Worm (Caenorhabditis elegans): ENCODE data around the gene immp-1.
A peak's percentile ranks its signal among the peaks of the same experiment; 100 is the strongest.

immp-1 gene

DNA sequence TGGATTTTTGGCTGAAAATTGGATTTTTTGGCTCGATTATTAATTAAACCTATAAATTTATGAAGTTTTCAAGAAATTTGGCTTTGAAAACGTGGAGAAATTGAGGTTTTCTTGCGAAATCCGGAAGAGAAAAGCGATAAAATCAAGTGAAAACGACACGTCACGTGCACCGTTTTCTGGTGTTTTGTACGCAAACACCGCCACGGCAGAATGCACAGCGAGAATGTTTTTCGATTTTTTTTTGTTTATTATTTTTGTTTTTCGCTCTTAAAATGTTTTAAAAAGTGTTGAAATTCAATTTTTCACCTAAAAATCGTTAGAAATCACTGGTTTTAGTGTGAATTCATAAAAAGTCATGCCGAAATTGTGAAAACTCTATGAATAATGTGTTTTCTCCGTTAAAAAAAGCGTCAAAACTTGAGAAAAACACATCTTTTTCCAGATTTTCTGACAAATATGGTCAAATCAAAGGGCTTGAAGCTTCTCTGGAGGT lies at the start of gene immp-1:
TSS of gene immp-1 (plus strand) at position 443 of the 493 bp plus-strand sequence.
- TF ChIP-seq him-1 (tag; optimal IDR thresholded peaks at IDR 0.05) = no peak
- TF ChIP-seq dao-5 (tag; optimal IDR thresholded peaks at IDR 0.05) = no peak
- TF ChIP-seq W03F9.2 (tag; optimal IDR thresholded peaks at IDR 0.05) = no peak

DNA sequence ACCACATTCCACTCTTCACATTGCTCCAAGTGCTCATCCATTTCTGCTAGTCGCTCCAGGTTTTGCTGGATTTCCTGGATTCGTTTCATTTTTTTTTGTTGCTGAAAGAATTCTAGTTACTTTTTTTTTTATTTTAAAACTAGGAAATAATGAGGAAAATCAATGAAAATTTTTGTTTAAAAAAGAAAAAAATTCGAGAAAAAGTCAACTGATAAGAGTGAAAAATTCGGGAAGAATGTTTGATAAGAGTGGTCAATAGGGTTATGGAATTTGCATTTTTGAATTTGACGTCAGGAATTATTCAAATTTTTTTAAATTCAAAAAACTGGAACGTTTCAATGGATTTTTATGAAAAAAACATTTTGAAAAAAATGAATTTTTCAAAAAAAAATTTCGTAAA lies 48.2 kb upstream of the immp-1 start, which contains the start of gene Y41C4A.12:
TSS of gene Y41C4A.12 (minus strand) at position 101 of the 400 bp plus-strand sequence.
- TF ChIP-seq dao-5 (tag; optimal IDR thresholded peaks at IDR 0.05) = no peak
- TF ChIP-seq him-1 (tag; optimal IDR thresholded peaks at IDR 0.05) = no peak
- no peak for TF ChIP-seq W03F9.2 (tag; optimal IDR thresholded peaks at IDR 0.05)

DNA sequence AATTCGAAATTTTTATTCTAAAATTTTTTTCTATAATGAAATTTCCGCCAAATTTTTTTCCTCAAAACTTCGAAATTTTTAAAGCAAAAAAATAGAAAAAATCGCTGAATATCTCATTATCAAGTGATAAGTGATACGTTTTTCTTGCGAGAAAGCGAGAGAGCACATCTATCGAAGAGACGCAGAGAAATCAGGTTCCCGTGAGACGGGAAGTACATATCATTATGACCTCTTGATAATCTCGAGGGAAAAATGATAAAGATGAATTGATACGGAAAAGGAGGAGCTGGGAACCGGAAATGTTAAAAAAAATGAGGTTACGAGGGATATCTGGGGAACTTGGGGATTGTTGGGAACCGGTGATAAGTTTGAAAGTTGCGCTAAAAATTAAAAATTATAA lies 47.7 kb upstream of the immp-1 start:
- TF ChIP-seq him-1 (tag; optimal IDR thresholded peaks at IDR 0.05) = no peak
- TF ChIP-seq W03F9.2 (tag; optimal IDR thresholded peaks at IDR 0.05) = no peak
- no peak for TF ChIP-seq dao-5 (tag; optimal IDR thresholded peaks at IDR 0.05)

DNA sequence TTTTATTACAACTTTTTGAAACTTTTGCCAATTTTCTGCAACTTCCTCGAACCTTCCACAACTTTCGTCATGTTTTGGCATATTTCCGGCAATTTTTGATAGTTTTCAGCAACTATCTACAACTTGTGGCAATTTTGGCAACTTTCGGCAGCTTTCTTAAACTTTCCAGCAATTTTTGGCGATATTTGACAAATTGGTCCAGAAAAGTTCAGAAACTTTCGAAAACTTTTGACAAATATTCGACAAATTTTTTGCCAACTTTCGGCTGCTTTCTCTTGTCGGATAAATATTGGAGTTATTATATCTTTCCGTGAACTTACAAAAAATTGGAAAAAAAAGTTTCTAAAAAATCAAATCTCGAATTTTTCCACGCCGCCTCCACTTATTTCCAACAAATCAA lies 44.4 kb upstream of the immp-1 start, which contains the start of gene Y41C4A.18:
TSS of gene Y41C4A.18 (plus strand) at position 301 of the 400 bp plus-strand sequence.
- TF ChIP-seq him-1 (tag; optimal IDR thresholded peaks at IDR 0.05) (no peak), W03F9.2 (tag; optimal IDR thresholded peaks at IDR 0.05) (no peak), dao-5 (tag; optimal IDR thresholded peaks at IDR 0.05) (no peak)

DNA sequence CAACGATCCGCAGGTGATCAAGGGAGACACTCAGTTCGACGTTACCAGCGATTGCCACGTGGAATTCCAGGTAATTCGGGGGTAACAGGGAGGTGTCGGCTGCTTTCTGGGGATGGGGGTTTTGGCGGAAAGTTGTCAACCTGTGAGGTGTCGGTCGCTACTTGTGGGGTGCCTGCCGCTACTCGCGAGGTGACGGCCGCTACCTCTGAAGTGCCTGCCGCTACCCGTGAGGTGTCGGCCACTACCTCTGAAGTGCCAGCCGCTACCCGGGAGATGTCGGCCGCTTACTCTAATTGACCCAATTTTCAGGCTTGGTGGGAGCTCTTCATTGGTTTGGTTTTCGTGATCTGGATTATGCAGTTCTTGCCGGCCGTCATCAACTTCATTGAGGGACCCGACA lies 43.9 kb upstream of the immp-1 start:
- TF ChIP-seq W03F9.2 (tag; optimal IDR thresholded peaks at IDR 0.05) = no peak
- TF ChIP-seq dao-5 (tag; optimal IDR thresholded peaks at IDR 0.05) = no peak
- TF ChIP-seq him-1 (tag; optimal IDR thresholded peaks at IDR 0.05) = no peak

DNA sequence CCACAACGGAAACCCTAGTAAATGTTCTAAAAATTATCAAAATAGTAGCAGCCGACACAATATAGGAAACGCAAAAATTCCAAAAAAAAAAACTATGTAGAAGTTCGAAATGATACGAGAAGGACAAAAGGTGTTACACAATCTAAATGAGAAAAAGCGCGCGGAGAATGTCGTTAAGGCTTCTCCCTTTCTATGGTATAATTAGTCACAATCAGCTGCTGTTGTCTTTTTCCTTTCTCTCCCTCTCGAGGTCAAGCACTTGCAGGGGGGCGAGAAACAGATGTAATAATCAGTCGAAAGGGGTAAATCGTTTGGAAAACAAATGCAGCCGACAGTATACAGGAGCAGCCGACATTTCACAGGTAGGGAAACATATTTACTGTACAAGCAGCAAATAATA lies 43.3 kb upstream of the immp-1 start:
- TF ChIP-seq him-1 (tag; optimal IDR thresholded peaks at IDR 0.05) (no peak), W03F9.2 (tag; optimal IDR thresholded peaks at IDR 0.05) (no peak), dao-5 (tag; optimal IDR thresholded peaks at IDR 0.05) (no peak)

DNA sequence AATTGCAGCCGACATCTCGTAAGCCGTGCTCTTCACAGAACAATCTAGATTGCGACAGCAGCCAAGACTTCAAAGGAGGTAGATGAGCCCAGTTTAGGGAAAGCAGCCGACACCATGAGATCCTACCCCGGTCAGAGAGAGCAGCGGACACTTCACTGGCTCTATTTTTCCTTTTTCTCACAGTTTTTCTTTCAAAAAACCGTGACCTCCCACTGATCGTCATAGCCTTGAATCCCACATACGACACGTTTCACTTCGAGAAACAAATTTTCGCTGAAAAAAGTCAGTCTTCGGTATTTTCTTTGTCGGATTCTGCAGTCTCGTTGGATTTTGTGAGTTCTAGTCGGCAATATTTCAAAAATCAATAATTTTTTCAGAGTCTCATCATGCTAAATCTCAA lies 42.7 kb upstream of the immp-1 start, which contains the start of gene Y41C4A.21:
TSS of gene Y41C4A.21 (plus strand) at position 301 of the 400 bp plus-strand sequence.
- no peak for TF ChIP-seq dao-5 (tag; optimal IDR thresholded peaks at IDR 0.05)
- no peak for TF ChIP-seq W03F9.2 (tag; optimal IDR thresholded peaks at IDR 0.05)
- no peak for TF ChIP-seq him-1 (tag; optimal IDR thresholded peaks at IDR 0.05)

DNA sequence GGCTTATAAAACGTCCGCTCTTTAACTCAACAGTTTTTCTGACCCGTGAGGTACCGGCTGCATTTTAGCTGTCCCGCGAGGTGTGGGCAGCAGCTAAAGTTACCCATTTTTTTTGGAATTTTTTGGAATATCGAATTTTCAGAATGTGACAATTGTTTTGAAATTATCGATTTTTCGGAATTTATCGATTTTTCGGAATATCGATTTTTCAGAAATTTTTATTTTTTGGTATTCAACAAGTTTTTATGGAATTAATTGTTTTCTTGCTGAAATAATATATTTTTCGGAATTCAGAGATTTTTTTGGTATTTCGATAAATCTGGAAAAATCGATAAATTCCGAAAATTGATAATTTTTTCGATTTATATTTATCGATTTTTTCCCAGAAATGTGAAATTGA lies 41.8 kb upstream of the immp-1 start:
- TF ChIP-seq dao-5 (tag; optimal IDR thresholded peaks at IDR 0.05) = no peak
- no peak for TF ChIP-seq him-1 (tag; optimal IDR thresholded peaks at IDR 0.05)
- TF ChIP-seq W03F9.2 (tag; optimal IDR thresholded peaks at IDR 0.05) = no peak

DNA sequence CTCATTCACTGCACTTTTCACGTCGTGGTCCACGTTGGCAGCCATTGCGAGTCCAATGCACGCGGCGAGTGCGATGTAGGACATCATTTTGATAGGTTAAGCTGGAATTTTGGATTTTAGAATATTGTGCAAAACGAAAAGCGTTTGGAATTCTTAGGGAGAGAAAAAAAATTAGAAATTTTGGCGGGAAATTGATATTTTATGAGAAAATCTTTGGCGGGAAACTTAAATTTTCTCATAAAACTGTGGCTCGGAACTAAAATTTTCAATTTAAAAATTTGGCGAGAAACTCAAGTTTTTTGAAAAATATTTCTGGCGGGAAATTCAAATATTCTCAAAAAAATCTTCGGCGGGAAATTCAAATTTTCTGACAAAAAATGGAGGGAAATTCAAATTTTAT lies 37.2 kb upstream of the immp-1 start, which contains the start of gene sup-1:
TSS of gene sup-1 (minus strand) at position 101 of the 400 bp plus-strand sequence.
- TF ChIP-seq W03F9.2 (tag; optimal IDR thresholded peaks at IDR 0.05) (no peak), him-1 (tag; optimal IDR thresholded peaks at IDR 0.05) (no peak), dao-5 (tag; optimal IDR thresholded peaks at IDR 0.05) (no peak)

DNA sequence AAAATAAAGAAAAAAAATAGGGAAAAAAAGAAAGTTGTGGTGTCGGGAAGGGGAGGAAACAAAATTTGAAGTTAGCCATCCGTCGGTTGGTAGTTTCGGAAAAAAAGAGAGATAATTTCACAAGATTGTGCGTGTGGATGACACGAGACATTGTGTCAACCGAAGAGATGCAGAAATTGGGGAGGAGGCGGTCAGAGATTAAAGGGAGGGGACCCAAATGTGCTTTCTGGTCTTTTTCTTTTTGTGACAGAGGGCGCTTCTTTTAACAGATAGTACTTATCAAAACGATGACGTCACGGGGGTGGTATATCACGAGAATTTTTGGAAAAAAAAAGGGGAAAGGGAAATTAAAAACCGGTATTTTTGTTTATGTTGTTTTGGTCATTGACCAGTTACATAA lies 36.3 kb upstream of the immp-1 start:
- no peak for TF ChIP-seq W03F9.2 (tag; optimal IDR thresholded peaks at IDR 0.05)
- no peak for TF ChIP-seq him-1 (tag; optimal IDR thresholded peaks at IDR 0.05)
- TF ChIP-seq dao-5 (tag; optimal IDR thresholded peaks at IDR 0.05) = no peak

DNA sequence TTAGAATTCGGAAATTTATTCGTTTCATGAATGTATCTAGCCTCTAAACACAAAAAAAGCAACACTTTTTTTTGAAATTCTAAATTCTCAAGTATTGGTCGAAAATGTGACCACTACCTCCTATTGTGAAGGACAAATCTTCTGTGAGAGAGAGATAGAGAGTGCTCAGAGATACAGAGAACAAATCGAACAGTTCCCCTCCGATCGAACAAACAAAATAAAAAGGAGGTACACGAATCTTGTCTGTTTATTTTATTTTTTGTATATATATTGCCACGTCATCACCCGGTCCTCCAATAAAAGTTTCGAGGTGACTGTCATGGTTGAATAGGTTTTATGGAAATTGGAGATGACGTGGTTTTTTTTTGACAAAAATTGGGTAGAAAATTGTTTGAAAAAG lies 33.9 kb upstream of the immp-1 start:
- TF ChIP-seq dao-5 (tag; optimal IDR thresholded peaks at IDR 0.05) = no peak
- TF ChIP-seq W03F9.2 (tag; optimal IDR thresholded peaks at IDR 0.05) = no peak
- TF ChIP-seq him-1 (tag; optimal IDR thresholded peaks at IDR 0.05) = no peak

DNA sequence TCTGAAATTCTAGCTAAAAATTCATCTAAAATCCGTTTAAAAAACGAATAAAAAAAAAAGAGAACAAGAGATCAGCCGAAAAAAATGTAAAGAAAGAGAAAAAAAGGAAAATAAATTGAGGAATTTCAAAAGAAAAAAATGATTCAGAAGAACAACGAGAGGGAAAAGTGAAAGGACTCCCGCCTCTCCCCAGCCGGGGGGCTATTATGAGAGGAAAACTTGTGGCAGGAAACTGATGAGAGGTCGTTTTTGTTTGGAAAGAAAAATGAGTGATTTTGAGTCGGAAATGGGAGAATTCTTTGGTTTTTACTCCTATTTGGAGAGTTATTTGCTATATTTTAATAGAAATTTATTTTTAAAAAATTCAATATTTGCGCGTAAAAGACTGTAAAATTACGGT lies 32.6 kb upstream of the immp-1 start:
- TF ChIP-seq W03F9.2 (tag; optimal IDR thresholded peaks at IDR 0.05) (no peak), him-1 (tag; optimal IDR thresholded peaks at IDR 0.05) (no peak), dao-5 (tag; optimal IDR thresholded peaks at IDR 0.05) (no peak)

DNA sequence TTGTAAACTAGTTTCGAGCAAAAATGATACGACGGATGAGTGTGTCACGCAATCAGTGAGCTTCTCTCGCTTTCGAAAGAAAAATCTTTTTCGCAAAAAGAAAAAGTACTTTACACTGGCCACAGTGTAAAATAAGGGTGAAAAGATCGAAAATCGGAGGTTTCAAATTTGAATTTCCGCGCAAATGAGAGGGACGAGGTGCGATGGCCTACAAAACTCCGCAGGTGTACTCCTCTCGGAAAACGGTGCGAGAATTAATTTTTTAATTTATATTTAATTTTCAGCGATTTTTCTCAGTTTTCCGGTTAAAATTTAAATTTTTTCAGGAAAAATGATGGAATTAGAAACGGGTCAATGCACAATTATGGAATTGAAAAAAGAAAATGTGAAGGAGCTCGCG lies 28.0 kb upstream of the immp-1 start, which contains the start of gene mrt-2:
TSS of gene mrt-2 (plus strand) at position 49 of the 400 bp plus-strand sequence.
- TF ChIP-seq dao-5 (tag; optimal IDR thresholded peaks at IDR 0.05) = no peak
- peak; percentile 11 for TF ChIP-seq him-1 (tag; optimal IDR thresholded peaks at IDR 0.05)
- TF ChIP-seq W03F9.2 (tag; optimal IDR thresholded peaks at IDR 0.05) = peak; percentile 46

DNA sequence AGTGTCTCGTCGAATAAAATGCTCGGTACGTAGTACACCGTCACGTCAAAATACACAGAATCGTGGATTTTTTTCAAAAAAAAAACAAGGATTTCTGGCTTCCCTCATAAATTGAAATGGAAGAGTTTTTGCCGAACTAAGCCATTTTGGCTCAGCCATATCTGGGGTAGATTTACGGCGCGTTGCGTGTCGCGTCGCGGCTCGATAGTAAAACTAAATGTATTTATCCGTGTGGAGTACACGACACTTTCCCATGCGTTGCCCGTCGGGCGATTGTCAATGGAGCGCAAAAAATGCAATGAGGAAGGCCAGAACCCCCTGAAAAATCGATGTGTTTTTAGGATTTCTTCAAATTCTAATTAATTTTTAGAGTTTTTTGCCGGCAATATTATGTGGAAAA lies 24.5 kb upstream of the immp-1 start:
- TF ChIP-seq him-1 (tag; optimal IDR thresholded peaks at IDR 0.05) (no peak), W03F9.2 (tag; optimal IDR thresholded peaks at IDR 0.05) (no peak), dao-5 (tag; optimal IDR thresholded peaks at IDR 0.05) (no peak)

DNA sequence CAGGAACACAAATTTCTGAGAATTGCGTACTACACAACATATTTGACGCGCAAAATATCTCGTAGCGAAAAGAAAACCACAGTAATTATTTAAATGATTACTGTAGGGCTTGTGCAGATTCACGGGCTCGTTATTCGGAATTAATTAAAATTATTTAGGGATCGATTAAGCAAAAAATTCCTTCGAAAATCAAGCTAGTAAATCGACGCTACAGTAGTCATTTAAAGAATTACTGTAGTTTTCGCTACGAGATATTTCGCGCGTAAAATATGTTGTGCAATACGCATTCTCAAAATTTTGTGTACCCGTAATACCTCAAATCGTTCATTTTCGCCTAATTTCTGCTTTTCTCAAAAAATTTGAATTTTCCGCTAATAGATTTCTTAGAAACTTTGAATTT lies 23.9 kb upstream of the immp-1 start:
- TF ChIP-seq dao-5 (tag; optimal IDR thresholded peaks at IDR 0.05) (no peak), him-1 (tag; optimal IDR thresholded peaks at IDR 0.05) (no peak), W03F9.2 (tag; optimal IDR thresholded peaks at IDR 0.05) (no peak)
